Fruit fly (Drosophila melanogaster) whole organism, embryonic: ENCODE data around the gene CG9205.

Experiments used
- Adf1 ChIP-seq: fragments of 200-800 bp; sonication (Bioruptor generic); IDR thresholded peaks from 2 replicates; pipeline ENCODE4 v1.3.6; 2022; ENCODE audit warnings: missing biosample characterization, missing genetic modification characterization
- CG10274 ChIP-seq: fragments of 200-800 bp; sonication (Bioruptor generic); optimal IDR thresholded peaks from 3 replicates; lab custom pipeline; 2017; ENCODE audit warnings: missing biosample characterization, mild to moderate bottlenecking, missing genetic modification characterization
- CG10366 ChIP-seq: fragments of 200-800 bp; sonication (Bioruptor generic); IDR thresholded peaks from 2 replicates; pipeline ENCODE4 v1.3.6; 2022; ENCODE audit warnings: missing biosample characterization, missing genetic modification characterization
- CG11504 ChIP-seq: fragments of 200-800 bp; sonication (Bioruptor generic); optimal IDR thresholded peaks from 3 replicates; lab custom pipeline; 2019; ENCODE audit warnings: missing biosample characterization, mild to moderate bottlenecking, missing genetic modification characterization, moderate library complexity
- CG12071 ChIP-seq: fragments of 200-800 bp; sonication (Bioruptor generic); optimal IDR thresholded peaks from 3 replicates; lab custom pipeline; 2018; ENCODE audit warnings: missing biosample characterization, mild to moderate bottlenecking, missing genetic modification characterization
- CG13775 ChIP-seq: fragments of 200-800 bp; sonication (Bioruptor generic); optimal IDR thresholded peaks from 3 replicates; lab custom pipeline; 2017; ENCODE audit warnings: missing biosample characterization, mild to moderate bottlenecking, missing genetic modification characterization
- CG1603 ChIP-seq: fragments of 200-800 bp; sonication (Bioruptor generic); optimal IDR thresholded peaks from 2 replicates; lab custom pipeline; 2019; ENCODE audit warnings: missing biosample characterization, mild to moderate bottlenecking, missing genetic modification characterization, moderate library complexity
- CG16815 ChIP-seq: fragments of 200-800 bp; sonication (Bioruptor generic); optimal IDR thresholded peaks from 3 replicates; lab custom pipeline; 2017; ENCODE audit warnings: missing biosample characterization, mild to moderate bottlenecking, missing genetic modification characterization
- CG16863 ChIP-seq: fragments of 200-800 bp; sonication (Bioruptor generic); optimal IDR thresholded peaks from 3 replicates; lab custom pipeline; 2016; ENCODE audit warnings: missing biosample characterization, missing genetic modification characterization
- CG17568 ChIP-seq: fragments of 200-800 bp; sonication (Bioruptor generic); optimal IDR thresholded peaks from 2 replicates; lab custom pipeline; 2018; ENCODE audit warnings: missing biosample characterization, mild to moderate bottlenecking, missing genetic modification characterization, moderate library complexity
- CG18619 ChIP-seq: fragments of 200-800 bp; sonication (Bioruptor generic); optimal IDR thresholded peaks from 3 replicates; lab custom pipeline; 2017; ENCODE audit warnings: missing biosample characterization, mild to moderate bottlenecking, missing genetic modification characterization
- CG2875 ChIP-seq: fragments of 200-800 bp; sonication (Bioruptor generic); optimal IDR thresholded peaks from 2 replicates; lab custom pipeline; 2017; ENCODE audit warnings: missing biosample characterization, mild to moderate bottlenecking, missing genetic modification characterization, missing genetic modification reagents
- CG31441 ChIP-seq: fragments of 200-800 bp; sonication (Bioruptor generic); IDR thresholded peaks from 2 replicates; pipeline ENCODE4 v1.3.6; 2022; ENCODE audit warnings: missing biosample characterization, missing genetic modification characterization
- CG32532 ChIP-seq: fragments of 200-800 bp; sonication (Bioruptor generic); IDR thresholded peaks from 2 replicates; pipeline ENCODE4 v1.3.6; 2022; ENCODE audit warnings: missing biosample characterization, missing genetic modification characterization
- CG34224 ChIP-seq: fragments of 200-800 bp; sonication (Bioruptor generic); IDR thresholded peaks from 3 replicates; pipeline ENCODE4 v1.3.6; 2022; ENCODE audit warnings: missing biosample characterization, missing genetic modification characterization; ENCODE audit not compliant: partially characterized antibody
- CG34422 ChIP-seq: fragments of 200-800 bp; sonication (Bioruptor generic); IDR thresholded peaks from 3 replicates; pipeline ENCODE4 v1.3.6; 2022; ENCODE audit warnings: missing biosample characterization, missing genetic modification characterization
- CG3995 ChIP-seq: fragments of 200-800 bp; sonication (Bioruptor generic); optimal IDR thresholded peaks from 3 replicates; lab custom pipeline; 2016; ENCODE audit warnings: missing biosample characterization, missing genetic modification characterization
- CG43689 ChIP-seq: fragments of 200-800 bp; sonication (Bioruptor generic); IDR thresholded peaks from 2 replicates; pipeline ENCODE4 v1.3.6; 2022; ENCODE audit warnings: missing biosample characterization, missing genetic modification characterization
- CG6765 ChIP-seq: fragments of 200-800 bp; sonication (Bioruptor generic); optimal IDR thresholded peaks from 3 replicates; lab custom pipeline; 2017; ENCODE audit warnings: missing biosample characterization, mild to moderate bottlenecking, missing genetic modification characterization
- CG7745 ChIP-seq: fragments of 200-800 bp; sonication (Bioruptor generic); optimal IDR thresholded peaks from 2 replicates; lab custom pipeline; 2018; ENCODE audit warnings: missing biosample characterization, mild to moderate bottlenecking, missing genetic modification characterization, moderate library complexity
- D19B ChIP-seq: fragments of 200-800 bp; sonication (Bioruptor generic); optimal IDR thresholded peaks from 2 replicates; lab custom pipeline; 2017; ENCODE audit warnings: missing biosample characterization, mild to moderate bottlenecking, missing genetic modification characterization
- Deaf1 ChIP-seq: fragments of 200-800 bp; optimal IDR thresholded peaks from 3 replicates; lab custom pipeline; 2019; ENCODE audit warnings: missing biosample characterization, mild to moderate bottlenecking, missing genetic modification characterization, moderate library complexity
- Dll ChIP-seq: fragments of 200-800 bp; sonication (Bioruptor generic); IDR thresholded peaks from 4 replicates; pipeline ENCODE4 v1.3.6; 2022; ENCODE audit warnings: missing biosample characterization, missing genetic modification characterization; ENCODE audit not compliant: partially characterized antibody
- Ets97D ChIP-seq: fragments of 200-800 bp; sonication (Bioruptor generic); optimal IDR thresholded peaks from 3 replicates; lab custom pipeline; 2016; ENCODE audit warnings: missing biosample characterization, missing genetic modification characterization
- HmgZ ChIP-seq: fragments of 200-800 bp; sonication (Bioruptor generic); optimal IDR thresholded peaks from 2 replicates; lab custom pipeline; 2018; ENCODE audit warnings: missing biosample characterization, mild to moderate bottlenecking, missing genetic modification characterization
- Hr3 ChIP-seq: fragments of 200-800 bp; sonication (Bioruptor generic); optimal IDR thresholded peaks from 3 replicates; lab custom pipeline; 2016; ENCODE audit warnings: missing biosample characterization, missing genetic modification characterization
- Hsf ChIP-seq: fragments of 200-800 bp; sonication (Bioruptor generic); optimal IDR thresholded peaks from 3 replicates; lab custom pipeline; 2016; ENCODE audit warnings: missing biosample characterization, missing genetic modification characterization
- Med ChIP-seq: fragments of 200-800 bp; sonication (Bioruptor generic); peaks from one replicate; lab custom pipeline; 2016; ENCODE audit warnings: missing biosample characterization, missing genetic modification characterization, mild to moderate bottlenecking, inconsistent platforms, moderate library complexity
- NC2α ChIP-seq: fragments of 200-800 bp; sonication (Bioruptor generic); optimal IDR thresholded peaks from 2 replicates; lab custom pipeline; 2016; ENCODE audit warnings: missing biosample characterization, missing genetic modification characterization
- Rx ChIP-seq: fragments of 200-800 bp; sonication (Bioruptor generic); IDR thresholded peaks from 2 replicates; pipeline ENCODE4 v1.3.6; 2022; ENCODE audit warnings: missing biosample characterization, missing genetic modification characterization
- Sox102F ChIP-seq: fragments of 200-800 bp; sonication (Bioruptor generic); optimal IDR thresholded peaks from 2 replicates; lab custom pipeline; 2018; ENCODE audit warnings: missing biosample characterization, mild to moderate bottlenecking, missing genetic modification characterization, moderate library complexity
- abd-A ChIP-seq: fragments of 200-800 bp; sonication (Bioruptor generic); optimal IDR thresholded peaks from 3 replicates; lab custom pipeline; 2019; ENCODE audit warnings: missing biosample characterization, mild to moderate bottlenecking, missing genetic modification characterization, moderate library complexity
- bsh ChIP-seq, 2 experiments: fragments of 200-800 bp; sonication (Bioruptor generic); optimal IDR thresholded peaks; 2 replicates each; lab custom pipeline; 2017 to 2018; ENCODE audit warnings: mild to moderate bottlenecking in 2 of 2, missing biosample characterization in 2 of 2, missing genetic modification characterization in 2 of 2, moderate library complexity in 1 of 2
- chinmo ChIP-seq: fragments of 200-800 bp; sonication (Bioruptor generic); IDR thresholded peaks from 4 replicates; pipeline ENCODE4 v1.3.6; 2022; ENCODE audit warnings: missing biosample characterization, missing genetic modification characterization; ENCODE audit not compliant: partially characterized antibody
- crol ChIP-seq: fragments of 200-800 bp; sonication (Bioruptor generic); IDR thresholded peaks from 2 replicates; pipeline ENCODE4 v1.3.6; 2022; ENCODE audit warnings: missing biosample characterization, missing genetic modification characterization
- crp ChIP-seq, 2 experiments: fragments of 200-800 bp; sonication (Bioruptor generic); optimal IDR thresholded peaks; 2 replicates in 1 of 2; 3 replicates in 1 of 2; lab custom pipeline; 2017; ENCODE audit warnings: missing biosample characterization in 2 of 2, missing genetic modification characterization in 2 of 2, mild to moderate bottlenecking in 1 of 2, moderate library complexity in 1 of 2
- danr ChIP-seq: fragments of 200-800 bp; sonication (Bioruptor generic); IDR thresholded peaks from 2 replicates; pipeline ENCODE4 v1.3.6; 2022; ENCODE audit warnings: missing biosample characterization, missing genetic modification characterization
- eve ChIP-seq, 2 experiments: fragments of >200 bp; optimal IDR thresholded peaks; 2 replicates each; lab custom pipeline; 2017; ENCODE audit warnings: missing biosample characterization in 2 of 2, missing genetic modification characterization in 2 of 2
- fru ChIP-seq: fragments of >200 bp; optimal IDR thresholded peaks from 2 replicates; lab custom pipeline; 2017
- her ChIP-seq: fragments of 200-800 bp; sonication (Bioruptor generic); optimal IDR thresholded peaks from 2 replicates; lab custom pipeline; 2016; ENCODE audit warnings: missing biosample characterization, missing genetic modification characterization
- inv ChIP-seq: fragments of 200-800 bp; sonication (Bioruptor generic); IDR thresholded peaks from 2 replicates; pipeline ENCODE4 v1.3.6; 2022; ENCODE audit warnings: missing biosample characterization, missing genetic modification characterization; ENCODE audit not compliant: partially characterized antibody
- jing ChIP-seq: fragments of 200-800 bp; sonication (Bioruptor generic); optimal IDR thresholded peaks from 2 replicates; lab custom pipeline; 2018; ENCODE audit warnings: missing biosample characterization, mild to moderate bottlenecking, missing genetic modification characterization
- mirr ChIP-seq: fragments of 200-800 bp; sonication (Bioruptor generic); optimal IDR thresholded peaks from 3 replicates; lab custom pipeline; 2018; ENCODE audit warnings: missing biosample characterization, mild to moderate bottlenecking, missing genetic modification characterization
- nmo ChIP-seq: fragments of 200-800 bp; sonication (Bioruptor generic); optimal IDR thresholded peaks from 2 replicates; lab custom pipeline; 2018; ENCODE audit warnings: missing biosample characterization, mild to moderate bottlenecking, missing genetic modification characterization, moderate library complexity
- odd ChIP-seq: fragments of 200-800 bp; sonication (Bioruptor generic); optimal IDR thresholded peaks from 2 replicates; lab custom pipeline; 2017; ENCODE audit warnings: missing biosample characterization, mild to moderate bottlenecking, missing genetic modification characterization
- otp ChIP-seq: fragments of 200-800 bp; sonication (Bioruptor generic); IDR thresholded peaks from 3 replicates; pipeline ENCODE4, ENCODE4 v1.3.6; 2022; ENCODE audit warnings: missing biosample characterization, missing genetic modification characterization
- seq ChIP-seq: fragments of 200-800 bp; sonication (Bioruptor generic); IDR thresholded peaks from 2 replicates; pipeline ENCODE4 v1.3.6; 2022; ENCODE audit warnings: missing biosample characterization, missing genetic modification characterization
- twi ChIP-seq: fragments of 200-800 bp; optimal IDR thresholded peaks from 2 replicates; lab custom pipeline; 2019; ENCODE audit warnings: missing biosample characterization, mild to moderate bottlenecking, missing genetic modification characterization, moderate library complexity
- zen2 ChIP-seq: fragments of 200-800 bp; sonication (Bioruptor generic); IDR thresholded peaks from 3 replicates; pipeline ENCODE4 v1.3.6; 2022; ENCODE audit warnings: missing biosample characterization, missing genetic modification characterization; ENCODE audit not compliant: partially characterized antibody
- zfh1 ChIP-seq: fragments of 200-800 bp; sonication (Bioruptor generic); IDR thresholded peaks from 3 replicates; pipeline ENCODE4 v1.3.6; 2022; ENCODE audit warnings: missing biosample characterization, missing genetic modification characterization

Gene CG9205

DNA sequence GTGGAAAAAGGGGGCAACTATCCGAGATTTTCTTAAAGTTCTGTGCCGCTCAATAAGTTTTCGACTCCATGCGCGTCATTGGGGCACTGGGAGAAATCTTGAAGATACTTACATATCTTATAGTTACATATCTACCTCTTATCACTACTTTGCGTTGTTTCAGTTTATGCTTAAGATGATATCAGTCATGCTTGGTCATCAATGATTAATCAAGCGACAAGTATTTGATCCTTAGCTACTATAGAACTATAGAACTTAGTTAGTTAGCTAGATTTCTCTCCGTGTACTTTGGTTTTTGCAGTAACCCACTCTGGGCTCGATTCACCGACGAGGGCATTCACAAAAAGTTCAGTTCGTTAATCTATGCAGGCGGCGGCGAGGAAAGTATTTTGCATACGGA is 21.4 kb downstream of the CG9205 start:
- TF ChIP-seq CG16863 (GFP tag; lab: Kevin White, UChicago) (no peak), odd (GFP tag; lab: Kevin White, UChicago) (no peak), nmo (GFP tag; lab: Kevin White, UChicago) (peak; percentile 53), CG12071 (GFP tag; lab: Kevin White, UChicago) (no peak), CG34422 (GFP tag; lab: Robert Waterston, UW) (no peak), otp (no peak), Sox102F (peak; percentile 1), eve (GFP tag; optimal IDR thresholded peaks at IDR 0.05; lab: Kevin White, UChicago) (peak in 1 of 2 experiments; percentile 25), jing (GFP tag; lab: Kevin White, UChicago) (no peak), CG1603 (tag; lab: Kevin White, UChicago) (peak; percentile 11), CG16815 (GFP tag; lab: Kevin White, UChicago) (no peak), bsh (GFP tag; optimal IDR thresholded peaks at IDR 0.05; lab: Kevin White, UChicago) (peak in 1 of 2 experiments; percentile 30), zen2 (GFP tag; lab: Robert Waterston, UW) (no peak), her (GFP tag; lab: Kevin White, UChicago) (no peak)

DNA sequence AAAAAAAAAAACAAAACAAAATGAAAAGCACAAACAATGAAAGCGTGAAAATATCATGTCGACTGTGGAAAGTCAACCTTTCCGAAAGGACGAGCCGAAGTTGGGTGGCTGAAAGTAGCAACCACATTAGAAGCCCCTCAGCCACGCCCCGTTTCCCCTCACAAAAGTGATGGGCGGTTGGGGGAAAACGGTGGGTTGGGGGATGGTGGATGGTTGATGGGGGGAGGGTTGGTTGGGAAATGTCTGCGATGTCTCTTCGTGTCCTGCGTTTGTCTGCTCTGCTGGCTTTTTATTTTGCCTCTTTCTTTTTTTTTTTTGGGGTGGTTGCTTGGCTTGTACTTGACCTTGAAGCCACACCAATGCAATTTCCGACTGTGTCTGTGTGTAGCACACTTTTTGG is 28.0 kb downstream of the CG9205 start:
- TF ChIP-seq CG10366 (GFP tag; lab: Robert Waterston, UW) (no peak), twi (tag; lab: Kevin White, UChicago) (no peak), Hr3 (GFP tag; lab: Kevin White, UChicago) (no peak), Ets97D (GFP tag; lab: Kevin White, UChicago) (no peak), CG43689 (no peak), CG31441 (GFP tag; lab: Robert Waterston, UW) (no peak), Med (no peak), CG10274 (GFP tag; lab: Kevin White, UChicago) (no peak), CG34224 (no peak), crol (GFP tag; lab: Robert Waterston, UW) (peak; percentile 82), Adf1 (peak; percentile 12; the same call in 1 of the 2 replicates), CG2875 (GFP tag; lab: Kevin White, UChicago) (no peak), Rx (GFP tag; lab: Robert Waterston, UW) (no peak), CG17568 (GFP tag; lab: Kevin White, UChicago) (no peak), CG7745 (tag; lab: Kevin White, UChicago) (no peak), chinmo (GFP tag; lab: Robert Waterston, UW) (0 out of 4 replicates have a peak, but pooled peaks have one; percentile 45), Dll (no peak), HmgZ (tag; lab: Kevin White, UChicago) (no peak), CG11504 (tag; lab: Kevin White, UChicago) (no peak), abd-A (tag; lab: Kevin White, UChicago) (peak; percentile 67), CG3995 (GFP tag; lab: Kevin White, UChicago) (no peak), CG6765 (GFP tag; lab: Kevin White, UChicago) (no peak), CG32532 (GFP tag; lab: Robert Waterston, UW) (0 out of 2 replicates have a peak, but pooled peaks have one; percentile 31), CG18619 (no peak), danr (GFP tag; lab: Robert Waterston, UW) (no peak), zfh1 (no peak), crp (GFP tag; optimal IDR thresholded peaks at IDR 0.05; lab: Kevin White, UChicago) (no peak), D19B (GFP tag; lab: Kevin White, UChicago) (no peak), Hsf (GFP tag; lab: Kevin White, UChicago) (no peak), fru (no peak), CG13775 (GFP tag; lab: Kevin White, UChicago) (no peak), mirr (GFP tag; lab: Kevin White, UChicago) (no peak), NC2α (GFP tag; lab: Kevin White, UChicago) (no peak), seq (peak; percentile 42; the same call in 1 of the 2 replicates), Deaf1 (tag; lab: Kevin White, UChicago) (peak; percentile 59), inv (GFP tag; lab: Robert Waterston, UW) (no peak)
